ENCODE assay signal across 2 fruit fly cellular contexts in the genomic region with DNA sequence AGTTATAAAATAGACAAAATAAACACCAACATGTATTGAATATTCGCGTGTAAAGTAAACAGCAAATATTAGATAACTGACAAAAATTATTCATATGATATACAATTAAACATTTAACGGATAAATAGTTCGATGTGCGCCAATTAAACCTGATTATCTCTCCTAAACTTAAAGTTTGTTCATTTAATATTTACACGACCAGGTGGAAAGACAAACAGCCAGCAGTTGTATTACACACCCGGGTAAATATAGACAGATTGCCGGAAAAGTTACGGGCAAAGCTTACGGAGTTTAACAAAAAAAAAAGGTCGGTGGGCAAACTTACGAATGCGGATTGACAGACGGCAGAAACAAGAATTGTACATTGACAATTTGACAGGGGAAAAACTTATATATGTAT.
A peak's percentile ranks its signal among the peaks of the same experiment; 100 is the strongest.
TF ChIP-seq lines count a peak whose summit lies in the region.

No protein-coding gene starts in this region.

TF ChIP-seq in whole organism, embryonic, 481 proteins besides CTCF, POLR2A, EP300 and RAD21 (continued from another document and continues in another):
- TF ChIP-seq bsh (GFP tag; optimal IDR thresholded peaks at IDR 0.05; lab: Kevin White, UChicago), result peak in 1 of 2 experiments; percentile 61
- TF ChIP-seq Adf1 (GFP tag; IDR thresholded peaks at IDR 0.05; lab: Robert Waterston, UW), result peak; percentile 48; the same call in 1 of the 2 replicates
- TF ChIP-seq Dbx (GFP tag; IDR thresholded peaks at IDR 0.05; lab: Robert Waterston, UW), result peak; percentile 40; the same call in 1 of the 3 replicates
- peak; percentile 68 for TF ChIP-seq Sox102F (GFP tag; optimal IDR thresholded peaks at IDR 0.05; lab: Kevin White, UChicago)
- no peak for TF ChIP-seq Doc2 (GFP tag; IDR thresholded peaks at IDR 0.05; lab: Robert Waterston, UW)
- TF ChIP-seq caup (GFP tag; optimal IDR thresholded peaks at IDR 0.05; lab: Kevin White, UChicago; ENCODE audit: severe bottlenecking), result peak; percentile 91
- no peak for TF ChIP-seq Ssrp (tag; optimal IDR thresholded peaks at IDR 0.05; lab: Kevin White, UChicago)
- TF ChIP-seq CG17359 (tag; optimal IDR thresholded peaks at IDR 0.05; lab: Kevin White, UChicago), result peak; percentile 77
- TF ChIP-seq CG10959 (GFP tag; IDR thresholded peaks at IDR 0.05; lab: Robert Waterston, UW), result no peak
- TF ChIP-seq CG14014 (GFP tag; IDR thresholded peaks at IDR 0.05; lab: Robert Waterston, UW), result peak; percentile 85; the same call in 1 of the 2 replicates
- TF ChIP-seq CG15479 (GFP tag; optimal IDR thresholded peaks at IDR 0.05; lab: Kevin White, UChicago), result no peak
- no peak for TF ChIP-seq unc-4 (GFP tag; IDR thresholded peaks at IDR 0.05; lab: Robert Waterston, UW; ENCODE audit: partially characterized antibody)
- peak; percentile 86 for TF ChIP-seq seq (GFP tag; IDR thresholded peaks at IDR 0.05; lab: Robert Waterston, UW)
- no peak for TF ChIP-seq CG42726 (GFP tag; IDR thresholded peaks at IDR 0.05; lab: Robert Waterston, UW; ENCODE audit: partially characterized antibody)
- TF ChIP-seq MESR4 (GFP tag; optimal IDR thresholded peaks at IDR 0.05; lab: Kevin White, UChicago), result no peak
- TF ChIP-seq pnt (GFP tag; optimal IDR thresholded peaks at IDR 0.05; lab: Kevin White, UChicago), result no peak
- no peak for TF ChIP-seq ERR (GFP tag; optimal IDR thresholded peaks at IDR 0.05; lab: Kevin White, UChicago)
- no peak for TF ChIP-seq slp2 (GFP tag; optimal IDR thresholded peaks at IDR 0.05; lab: Kevin White, UChicago)
- no peak for TF ChIP-seq CG4820 (GFP tag; optimal IDR thresholded peaks at IDR 0.05; lab: Kevin White, UChicago)
- TF ChIP-seq dpn (GFP tag; optimal IDR thresholded peaks at IDR 0.05; lab: Kevin White, UChicago), result peak in 1 of 2 experiments; percentile 37
- TF ChIP-seq lilli (GFP tag; optimal IDR thresholded peaks at IDR 0.05; lab: Kevin White, UChicago), result no peak
- TF ChIP-seq dati (GFP tag; IDR thresholded peaks at IDR 0.05; lab: Robert Waterston, UW), result no peak
- no peak for TF ChIP-seq CG17829 (tag; optimal IDR thresholded peaks at IDR 0.05; lab: Kevin White, UChicago)
- no peak for TF ChIP-seq dimm (GFP tag; IDR thresholded peaks at IDR 0.05; lab: Robert Waterston, UW)
- TF ChIP-seq Nf-YB (GFP tag; optimal IDR thresholded peaks at IDR 0.05; lab: Kevin White, UChicago), result peak; percentile 54
- no peak for TF ChIP-seq CG8944 (GFP tag; optimal IDR thresholded peaks at IDR 0.05; lab: Kevin White, UChicago)
- no peak for TF ChIP-seq CG12155 (GFP tag; optimal IDR thresholded peaks at IDR 0.05; lab: Kevin White, UChicago)
- TF ChIP-seq btn (GFP tag; optimal IDR thresholded peaks at IDR 0.05; lab: Kevin White, UChicago), result no peak
- no peak for TF ChIP-seq dmrt11E (tag; optimal IDR thresholded peaks at IDR 0.05; lab: Kevin White, UChicago)
- no peak for TF ChIP-seq CG2889 (GFP tag; IDR thresholded peaks at IDR 0.05; lab: Robert Waterston, UW)
- TF ChIP-seq CG9609 (GFP tag; optimal IDR thresholded peaks at IDR 0.05; lab: Kevin White, UChicago), result no peak
- no peak for TF ChIP-seq CG34422 (GFP tag; IDR thresholded peaks at IDR 0.05; lab: Robert Waterston, UW)
- TF ChIP-seq CG17328 (GFP tag; IDR thresholded peaks at IDR 0.05; lab: Robert Waterston, UW), result peak; percentile 53; the same call in 1 of the 2 replicates
- no peak for TF ChIP-seq CG31224 (GFP tag; IDR thresholded peaks at IDR 0.05; lab: Robert Waterston, UW)
- TF ChIP-seq CG11504 (tag; optimal IDR thresholded peaks at IDR 0.05; lab: Kevin White, UChicago), result peak; percentile 57
- no peak; the same call in 2 of the 3 replicates for TF ChIP-seq tgo (GFP tag; IDR thresholded peaks at IDR 0.05; lab: Robert Waterston, UW)
- peak; percentile 85 for TF ChIP-seq CG3281 (GFP tag; optimal IDR thresholded peaks at IDR 0.05; lab: Kevin White, UChicago)
- TF ChIP-seq Abd-B (GFP tag; optimal IDR thresholded peaks at IDR 0.05; lab: Kevin White, UChicago), result no peak
- no peak for TF ChIP-seq CG30020 (tag; optimal IDR thresholded peaks at IDR 0.05; lab: Kevin White, UChicago)
- peak; percentile 59 for TF ChIP-seq CG3838 (GFP tag; optimal IDR thresholded peaks at IDR 0.05; lab: Kevin White, UChicago)
- no peak for TF ChIP-seq salm (tag; optimal IDR thresholded peaks at IDR 0.05; lab: Kevin White, UChicago)
- TF ChIP-seq Hmx (GFP tag; optimal IDR thresholded peaks at IDR 0.05; lab: Kevin White, UChicago), result no peak
- TF ChIP-seq CG18262 (tag; optimal IDR thresholded peaks at IDR 0.05; lab: Kevin White, UChicago), result no peak
- TF ChIP-seq CG18476 (GFP tag; optimal IDR thresholded peaks at IDR 0.05; lab: Kevin White, UChicago), result peak; percentile 18
- no peak for TF ChIP-seq Drgx (GFP tag; IDR thresholded peaks at IDR 0.05; lab: Robert Waterston, UW)
- no peak for TF ChIP-seq CG13624 (GFP tag; optimal IDR thresholded peaks at IDR 0.05; lab: Kevin White, UChicago)
- TF ChIP-seq CG2875 (GFP tag; optimal IDR thresholded peaks at IDR 0.05; lab: Kevin White, UChicago), result peak; percentile 46
- TF ChIP-seq ind (GFP tag; optimal IDR thresholded peaks at IDR 0.05; lab: Kevin White, UChicago), result no peak
- TF ChIP-seq Dref (GFP tag; IDR thresholded peaks at IDR 0.05; lab: Robert Waterston, UW), result no peak
- TF ChIP-seq pho (GFP tag; optimal IDR thresholded peaks at IDR 0.05; lab: Kevin White, UChicago), result peak; percentile 50
- TF ChIP-seq cas (GFP tag; IDR thresholded peaks at IDR 0.05; lab: Robert Waterston, UW), result no peak
- peak; percentile 91 for TF ChIP-seq CG17568 (GFP tag; optimal IDR thresholded peaks at IDR 0.05; lab: Kevin White, UChicago)
- TF ChIP-seq Deaf1 (tag; optimal IDR thresholded peaks at IDR 0.05; lab: Kevin White, UChicago), result no peak
- TF ChIP-seq CG14441 (GFP tag; IDR thresholded peaks at IDR 0.05; lab: Robert Waterston, UW), result no peak
- peak; percentile 56 for TF ChIP-seq CG8924 (tag; optimal IDR thresholded peaks at IDR 0.05; lab: Kevin White, UChicago)
- TF ChIP-seq Hr78 (GFP tag; optimal IDR thresholded peaks at IDR 0.05; lab: Kevin White, UChicago), result no peak
- peak; percentile 21 for TF ChIP-seq Nf-YC (tag; optimal IDR thresholded peaks at IDR 0.05; lab: Kevin White, UChicago)
- no peak for TF ChIP-seq chm (GFP tag; IDR thresholded peaks at IDR 0.05; lab: Robert Waterston, UW)
- no peak for TF ChIP-seq Sin3A (optimal IDR thresholded peaks at IDR 0.05; lab: Kevin White, UChicago)
- no peak for TF ChIP-seq trh (GFP tag; optimal IDR thresholded peaks at IDR 0.05; lab: Kevin White, UChicago)
- no peak for TF ChIP-seq ato (GFP tag; IDR thresholded peaks at IDR 0.05; lab: Robert Waterston, UW; ENCODE audit: partially characterized antibody)
- no peak for TF ChIP-seq Mrtf (GFP tag; IDR thresholded peaks at IDR 0.05; lab: Robert Waterston, UW)
- TF ChIP-seq CG3726 (GFP tag; IDR thresholded peaks at IDR 0.05; lab: Robert Waterston, UW), result peak; percentile 38; the same call in 1 of the 3 replicates
- no peak for TF ChIP-seq CG1602 (GFP tag; optimal IDR thresholded peaks at IDR 0.05; lab: Kevin White, UChicago)
- TF ChIP-seq HLH54F (GFP tag; optimal IDR thresholded peaks at IDR 0.05; lab: Kevin White, UChicago), result no peak

TF ChIP-seq in whole organism, prepupa, 60 proteins besides CTCF, POLR2A, EP300 and RAD21 (continued from another document):
- TF ChIP-seq CG3032 (tag; optimal IDR thresholded peaks at IDR 0.05; lab: Kevin White, UChicago) (no peak), CG15336 (GFP tag; IDR thresholded peaks at IDR 0.05; lab: Robert Waterston, UW) (no peak), CG4318 (GFP tag; optimal IDR thresholded peaks at IDR 0.05; lab: Kevin White, UChicago) (no peak), CG1621 (tag; optimal IDR thresholded peaks at IDR 0.05; lab: Kevin White, UChicago) (peak; percentile 8), Sox15 (GFP tag; optimal IDR thresholded peaks at IDR 0.05; lab: Kevin White, UChicago) (no peak), eg (GFP tag; IDR thresholded peaks at IDR 0.05; lab: Robert Waterston, UW) (no peak), CG31627 (GFP tag; optimal IDR thresholded peaks at IDR 0.05; lab: Kevin White, UChicago) (no peak), CG9139 (GFP tag; optimal IDR thresholded peaks at IDR 0.05; lab: Kevin White, UChicago) (no peak), Ets21C (GFP tag; optimal IDR thresholded peaks at IDR 0.05; lab: Kevin White, UChicago) (no peak), fd85E (GFP tag; optimal IDR thresholded peaks at IDR 0.05; lab: Kevin White, UChicago) (no peak), salr (GFP tag; optimal IDR thresholded peaks at IDR 0.05; lab: Kevin White, UChicago) (no peak), CG6808 (GFP tag; optimal IDR thresholded peaks at IDR 0.05; lab: Kevin White, UChicago) (no peak), OdsH (GFP tag; optimal IDR thresholded peaks at IDR 0.05; lab: Kevin White, UChicago) (no peak), achi (GFP tag; optimal IDR thresholded peaks at IDR 0.05; lab: Kevin White, UChicago) (peak; percentile 33), CG7368 (GFP tag; optimal IDR thresholded peaks at IDR 0.05; lab: Kevin White, UChicago) (no peak), Lpt (GFP tag; optimal IDR thresholded peaks at IDR 0.05; lab: Kevin White, UChicago) (no peak), CG10669 (GFP tag; optimal IDR thresholded peaks at IDR 0.05; lab: Kevin White, UChicago) (no peak)
